Fruit fly (Drosophila melanogaster) S2 (cell line): ENCODE data around the gene CG1737.

Experiments
- CG8478 ChIP-seq: fragments of >200 bp; optimal IDR thresholded peaks from 2 replicates; lab custom pipeline; 2018
- CTCF ChIP-seq, 2 experiments: fragments of >200 bp; optimal IDR thresholded peaks; 2 replicates each; lab custom pipeline; 2018

- no peak for TF ChIP-seq CG8478 (lab: Kevin White, UChicago)
- no peak for TF ChIP-seq CTCF (optimal IDR thresholded peaks at IDR 0.05; lab: Kevin White, UChicago)
Observed at dm6 chrX:11322659-11323058, 27.7 kb upstream of the CG1737 start.
